Worm (Caenorhabditis elegans) whole organism, mixed stage, embryonic: ENCODE results near the gene xpf-1.

ENCODE experiments used
- M03D4.4 ChIP-seq: sonication (generic microtip); optimal IDR thresholded peaks from 2 replicates; lab custom pipeline; 2017; ENCODE audit warnings: mild to moderate bottlenecking, missing genetic modification characterization, missing compliant biosample characterization
- blmp-1 ChIP-seq: fragments of 150-350 bp; optimal IDR thresholded peaks from 2 replicates; lab custom pipeline; 2014; ENCODE audit warnings: missing biosample characterization, missing genetic modification characterization
- ceh-39 ChIP-seq: fragments of 150-350 bp; optimal IDR thresholded peaks from 2 replicates; lab custom pipeline; 2014; ENCODE audit warnings: missing biosample characterization, missing genetic modification characterization
- ceh-43 ChIP-seq: fragments of 200-800 bp; sonication (Bioruptor generic); optimal IDR thresholded peaks from 2 replicates; lab custom pipeline; 2018; ENCODE audit warnings: mild to moderate bottlenecking, missing genetic modification characterization, moderate library complexity, missing compliant biosample characterization
- ceh-83 ChIP-seq: fragments of 200-800 bp; sonication (Bioruptor generic); optimal IDR thresholded peaks from 2 replicates; lab custom pipeline; 2018; ENCODE audit warnings: mild to moderate bottlenecking, missing genetic modification characterization, missing compliant biosample characterization
- ces-1 ChIP-seq: fragments of 150-350 bp; optimal IDR thresholded peaks from 2 replicates; lab custom pipeline; 2014; ENCODE audit warnings: missing biosample characterization, missing genetic modification reagents, missing genetic modification characterization
- cnd-1 ChIP-seq: fragments of 200-800 bp; sonication (Bioruptor generic); optimal IDR thresholded peaks from 2 replicates; lab custom pipeline; 2018; ENCODE audit warnings: mild to moderate bottlenecking, missing genetic modification characterization, missing compliant biosample characterization
- drap-1 ChIP-seq: fragments of 200-800 bp; sonication (Bioruptor generic); optimal IDR thresholded peaks from 3 replicates; lab custom pipeline; 2018; ENCODE audit warnings: mild to moderate bottlenecking, missing genetic modification characterization, missing compliant biosample characterization
- elt-1 ChIP-seq: sonication (generic microtip); optimal IDR thresholded peaks from 2 replicates; lab custom pipeline; 2017; ENCODE audit warnings: missing genetic modification characterization, mild to moderate bottlenecking, missing compliant biosample characterization, antibody characterized with exemption, moderate library complexity, borderline replicate concordance; ENCODE audit not compliant: insufficient read depth
- elt-3 ChIP-seq: fragments of 150-350 bp; optimal IDR thresholded peaks from 2 replicates; lab custom pipeline; 2014; ENCODE audit warnings: missing biosample characterization, missing genetic modification characterization
- flh-1 ChIP-seq: fragments of 200-800 bp; sonication (Bioruptor generic); optimal IDR thresholded peaks from 2 replicates; lab custom pipeline; 2018; ENCODE audit warnings: mild to moderate bottlenecking, missing genetic modification characterization, moderate library complexity, missing compliant biosample characterization
- ham-2 ChIP-seq: fragments of 200-800 bp; sonication (Bioruptor generic); optimal IDR thresholded peaks from 2 replicates; lab custom pipeline; 2018; ENCODE audit warnings: mild to moderate bottlenecking, missing genetic modification characterization, missing compliant biosample characterization
- hlh-1 ChIP-seq: fragments of 150-350 bp; optimal IDR thresholded peaks from 2 replicates; lab custom pipeline; 2014; ENCODE audit warnings: missing biosample characterization, missing genetic modification reagents, missing genetic modification characterization
- lin-13 ChIP-seq: fragments of 150-350 bp; optimal IDR thresholded peaks from 2 replicates; lab custom pipeline; 2014; ENCODE audit warnings: missing biosample characterization, missing genetic modification characterization
- lin-32 ChIP-seq: fragments of 200-800 bp; sonication (Bioruptor generic); optimal IDR thresholded peaks from 2 replicates; lab custom pipeline; 2018; ENCODE audit warnings: mild to moderate bottlenecking, missing genetic modification characterization, missing compliant biosample characterization
- lsy-2 ChIP-seq: fragments of 150-350 bp; optimal IDR thresholded peaks from 2 replicates; lab custom pipeline; 2014; ENCODE audit warnings: missing biosample characterization, missing genetic modification characterization
- mab-5 ChIP-seq: fragments of 150-350 bp; optimal IDR thresholded peaks from 2 replicates; lab custom pipeline; 2014; ENCODE audit warnings: missing biosample characterization, missing genetic modification characterization
- mep-1 ChIP-seq: fragments of 150-350 bp; optimal IDR thresholded peaks from 2 replicates; lab custom pipeline; 2017; ENCODE audit warnings: missing biosample characterization, missing genetic modification reagents, missing genetic modification characterization, inconsistent platforms
- mls-2 ChIP-seq: sonication (generic microtip); optimal IDR thresholded peaks from 2 replicates; lab custom pipeline; 2016; ENCODE audit warnings: mild to moderate bottlenecking, missing genetic modification characterization, moderate library complexity, missing compliant biosample characterization
- nhr-12 ChIP-seq: fragments of 150-350 bp; optimal IDR thresholded peaks from 2 replicates; lab custom pipeline; 2014; ENCODE audit warnings: missing biosample characterization, missing genetic modification characterization
- nhr-2 ChIP-seq: fragments of 150-350 bp; optimal IDR thresholded peaks from 2 replicates; lab custom pipeline; 2014; ENCODE audit warnings: missing biosample characterization, missing genetic modification characterization
- nhr-237 ChIP-seq: fragments of 150-350 bp; optimal IDR thresholded peaks from 2 replicates; lab custom pipeline; 2014; ENCODE audit warnings: missing biosample characterization, missing genetic modification characterization
- nhr-28 ChIP-seq: fragments of 150-350 bp; optimal IDR thresholded peaks from 2 replicates; lab custom pipeline; 2014; ENCODE audit warnings: missing biosample characterization, missing genetic modification characterization
- pha-4 ChIP-seq: fragments of 150-350 bp; optimal IDR thresholded peaks from 2 replicates; lab custom pipeline; 2018; ENCODE audit warnings: missing biosample characterization, missing genetic modification reagents, missing genetic modification characterization
- sem-2 ChIP-seq: fragments of 200-800 bp; sonication (Bioruptor generic); optimal IDR thresholded peaks from 2 replicates; lab custom pipeline; 2018; ENCODE audit warnings: mild to moderate bottlenecking, missing genetic modification characterization, missing compliant biosample characterization
- snpc-4 ChIP-seq: fragments of 150-350 bp; optimal IDR thresholded peaks from 2 replicates; lab custom pipeline; 2014; ENCODE audit warnings: missing biosample characterization, missing genetic modification characterization
- sptf-1 ChIP-seq: sonication (generic microtip); optimal IDR thresholded peaks from 2 replicates; lab custom pipeline; 2017; ENCODE audit warnings: mild to moderate bottlenecking, missing genetic modification characterization, moderate library complexity, missing compliant biosample characterization
- tbx-8 ChIP-seq: fragments of 200-800 bp; sonication (Bioruptor generic); optimal IDR thresholded peaks from 2 replicates; lab custom pipeline; 2018; ENCODE audit warnings: mild to moderate bottlenecking, missing genetic modification characterization, moderate library complexity, missing compliant biosample characterization
- unc-120 ChIP-seq: sonication (generic microtip); optimal IDR thresholded peaks from 2 replicates; lab custom pipeline; 2017; ENCODE audit warnings: missing genetic modification characterization, missing compliant biosample characterization; ENCODE audit not compliant: poor library complexity, severe bottlenecking
- unc-39 ChIP-seq: fragments of 150-350 bp; optimal IDR thresholded peaks from 2 replicates; lab custom pipeline; 2014; ENCODE audit warnings: missing biosample characterization, missing genetic modification characterization
- unc-62 ChIP-seq: fragments of 150-350 bp; optimal IDR thresholded peaks from 2 replicates; lab custom pipeline; 2014; ENCODE audit warnings: missing biosample characterization, missing genetic modification reagents, missing genetic modification characterization
- zip-8 ChIP-seq: fragments of 150-350 bp; optimal IDR thresholded peaks from 2 replicates; lab custom pipeline; 2014; ENCODE audit warnings: missing biosample characterization, missing genetic modification characterization
- ztf-11 ChIP-seq: fragments of 150-350 bp; optimal IDR thresholded peaks from 2 replicates; lab custom pipeline; 2014; ENCODE audit warnings: missing biosample characterization, missing genetic modification characterization

Gene xpf-1

DNA sequence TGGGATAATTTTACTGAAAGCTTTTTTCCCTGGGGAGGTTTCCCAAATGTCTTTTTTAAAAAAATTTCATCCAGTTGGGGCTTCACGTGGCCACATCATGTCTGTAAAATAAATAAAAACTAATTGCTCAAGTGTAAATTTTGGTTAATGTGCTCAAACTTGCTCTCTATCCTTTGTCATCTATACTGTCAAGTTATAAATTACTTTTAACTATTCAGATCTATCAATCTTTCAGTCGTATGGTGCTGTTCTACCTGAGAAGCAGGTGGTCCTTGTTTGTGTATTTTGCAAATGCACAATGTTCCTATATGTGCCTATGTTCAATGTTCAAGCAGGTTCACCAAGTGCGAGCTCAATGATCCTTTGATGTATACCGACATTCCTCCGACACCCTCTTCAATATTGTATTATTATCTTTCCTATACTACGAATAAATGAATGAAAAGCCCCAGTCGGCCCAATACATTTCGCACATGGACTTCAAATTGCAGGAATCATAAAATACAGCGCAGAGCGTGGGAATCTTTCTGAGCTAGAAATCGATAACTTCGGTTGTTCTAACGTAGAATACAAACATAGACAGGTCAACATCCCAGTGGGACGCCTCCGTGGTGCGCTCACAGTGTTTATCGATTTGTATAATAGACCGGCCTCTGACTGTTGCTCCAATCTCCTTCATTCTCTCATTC, 14.7 kb upstream of the xpf-1 start, which contains the start of the genes sfxn-1.4 and C47D12.4:
Gene sfxn-1.4 (minus strand): TSS at position 101 of the 689 bp plus-strand sequence.
Gene C47D12.4 (plus strand): TSS at position 639 of the 689 bp plus-strand sequence.
- TF ChIP-seq pha-4 (tag; lab: Kevin White, UChicago): no peak
- peak; percentile 1 for TF ChIP-seq ceh-39 (tag; lab: Kevin White, UChicago)
- no peak for TF ChIP-seq nhr-2 (tag; lab: Kevin White, UChicago)

DNA sequence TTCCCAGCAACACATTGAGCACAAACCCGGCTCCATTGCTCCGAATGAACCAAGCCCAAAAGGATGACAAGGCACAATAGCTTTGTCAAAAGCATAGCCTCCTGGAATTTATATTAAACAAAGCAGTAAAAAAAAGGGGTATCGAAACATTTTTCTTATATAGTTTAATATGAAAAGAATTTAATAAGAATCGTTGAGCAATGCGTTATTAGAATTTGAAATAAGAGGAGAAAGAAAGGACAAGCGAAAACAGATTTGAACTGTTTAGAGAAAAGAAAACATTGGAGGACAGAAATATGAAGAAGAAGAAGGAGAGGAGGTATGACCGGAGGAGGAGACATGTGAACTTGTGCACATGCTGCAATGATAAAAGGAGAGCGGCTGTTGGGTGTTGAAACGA, 10.8 kb upstream of the xpf-1 start, which contains the start of gene C47D12.5:
Gene C47D12.5 (minus strand): TSS at position 101 of the 400 bp plus-strand sequence.
- TF ChIP-seq ceh-43 (GFP tag; lab: Kevin White, UChicago) (no peak), elt-1 (tag; lab: Kevin White, UChicago) (no peak), unc-62 (GFP tag; lab: Kevin White, UChicago) (no peak), pha-4 (tag; lab: Kevin White, UChicago) (no peak), zip-8 (tag; lab: Kevin White, UChicago) (no peak), nhr-12 (tag; lab: Kevin White, UChicago) (no peak), lin-32 (no peak), drap-1 (no peak), ceh-39 (tag; lab: Kevin White, UChicago) (no peak), mab-5 (tag; lab: Kevin White, UChicago) (no peak), sem-2 (GFP tag; lab: Kevin White, UChicago) (no peak)
- TF ChIP-seq, all 35 proteins: peak for 0

DNA sequence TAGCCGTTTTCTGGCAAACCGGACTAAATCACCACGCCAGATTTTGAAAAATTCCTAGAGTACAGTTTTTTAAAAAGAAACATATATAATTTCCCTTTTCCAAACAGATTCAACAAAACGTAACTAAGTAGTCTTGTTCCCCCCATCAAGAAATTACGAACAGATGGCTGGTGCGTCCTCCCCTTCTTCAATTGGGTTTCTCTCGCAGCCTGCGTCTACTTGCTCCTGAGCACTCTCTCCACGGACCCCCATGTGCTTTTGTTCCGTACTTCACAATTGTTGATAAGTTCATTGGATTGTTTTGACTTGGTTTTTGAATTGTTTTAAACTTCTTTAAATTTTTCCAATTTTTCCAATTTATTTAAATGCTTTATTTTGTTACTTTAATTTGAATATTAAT, 8.0 kb upstream of the xpf-1 start:
- TF ChIP-seq ces-1 (GFP tag; lab: Kevin White, UChicago) (peak; percentile 79), ham-2 (GFP tag; lab: Kevin White, UChicago) (no peak), flh-1 (GFP tag; lab: Kevin White, UChicago) (no peak), unc-120 (peak; percentile 46), elt-3 (no peak), cnd-1 (peak; percentile 70)

DNA sequence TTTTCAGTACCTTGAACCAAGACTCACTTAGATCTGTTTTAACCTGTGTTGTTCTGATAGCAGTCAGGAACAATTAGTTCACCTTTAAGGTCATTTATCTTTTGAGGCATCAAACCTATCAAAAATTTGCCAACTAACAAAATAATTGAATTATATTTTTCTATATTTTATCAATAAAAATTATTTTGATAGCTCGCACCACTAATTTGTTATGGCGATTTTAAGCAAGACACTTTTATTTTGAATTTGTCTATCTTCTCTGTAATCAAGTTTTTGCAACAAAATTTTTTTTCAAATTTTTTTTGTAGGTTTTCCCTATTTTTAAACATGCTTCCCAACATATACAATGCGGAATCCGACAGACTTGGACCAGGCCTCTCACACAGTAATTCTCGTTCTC, 7.3 kb upstream of the xpf-1 start, which contains the start of gene kel-1:
Gene kel-1 (plus strand): TSS at position 301 of the 400 bp plus-strand sequence.
- no peak for TF ChIP-seq tbx-8
- no peak for TF ChIP-seq lin-32
- TF ChIP-seq nhr-237 (tag; lab: Kevin White, UChicago): no peak
- no peak for TF ChIP-seq nhr-2 (tag; lab: Kevin White, UChicago)
- no peak for TF ChIP-seq elt-1 (tag; lab: Kevin White, UChicago)
- TF ChIP-seq, all 35 proteins: peak for 0

DNA sequence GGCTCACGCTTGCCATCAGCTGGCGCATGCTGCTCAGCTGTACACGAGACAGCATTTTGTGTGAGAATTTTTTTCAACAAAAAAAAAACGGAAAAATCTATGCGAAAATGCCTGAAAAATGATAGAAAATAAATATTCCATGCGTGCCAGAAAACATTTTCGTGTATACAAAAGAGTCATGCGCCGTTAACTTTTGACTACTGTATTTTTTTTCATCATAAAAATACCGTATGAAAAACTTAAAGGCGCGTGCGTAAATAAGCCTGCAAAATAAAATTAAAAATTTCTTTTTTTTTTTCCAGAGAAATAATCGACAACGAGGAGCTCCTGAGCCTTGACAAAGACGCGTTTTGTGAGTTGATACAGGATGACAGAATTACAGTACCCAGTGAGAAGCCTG, 6.0 kb upstream of the xpf-1 start:
- TF ChIP-seq elt-1 (tag; lab: Kevin White, UChicago): no peak
- TF ChIP-seq ces-1 (GFP tag; lab: Kevin White, UChicago): no peak
- no peak for TF ChIP-seq cnd-1
- no peak for TF ChIP-seq sem-2 (GFP tag; lab: Kevin White, UChicago)

DNA sequence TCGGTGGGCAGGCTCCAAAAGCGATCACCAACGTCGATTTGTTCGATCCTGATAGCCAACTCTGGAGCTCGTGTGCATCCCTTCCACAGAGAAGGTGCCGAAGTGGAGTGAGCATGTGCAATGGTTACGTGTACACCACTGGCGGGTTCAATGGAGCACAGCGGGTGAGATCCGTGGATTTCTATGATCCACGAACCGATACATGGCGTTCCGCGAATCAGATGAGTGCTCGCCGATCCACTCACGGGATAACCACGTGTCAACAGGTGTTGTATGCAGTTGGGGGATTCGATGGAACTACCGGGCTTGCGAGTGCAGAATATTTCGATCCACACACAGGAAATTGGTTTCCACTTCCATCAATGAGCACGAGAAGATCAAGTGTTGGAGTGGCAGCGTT, 5.1 kb upstream of the xpf-1 start:
- TF ChIP-seq blmp-1 (tag; lab: Kevin White, UChicago) (no peak), drap-1 (no peak), ham-2 (GFP tag; lab: Kevin White, UChicago) (no peak), mep-1 (tag; lab: Kevin White, UChicago) (no peak)

DNA sequence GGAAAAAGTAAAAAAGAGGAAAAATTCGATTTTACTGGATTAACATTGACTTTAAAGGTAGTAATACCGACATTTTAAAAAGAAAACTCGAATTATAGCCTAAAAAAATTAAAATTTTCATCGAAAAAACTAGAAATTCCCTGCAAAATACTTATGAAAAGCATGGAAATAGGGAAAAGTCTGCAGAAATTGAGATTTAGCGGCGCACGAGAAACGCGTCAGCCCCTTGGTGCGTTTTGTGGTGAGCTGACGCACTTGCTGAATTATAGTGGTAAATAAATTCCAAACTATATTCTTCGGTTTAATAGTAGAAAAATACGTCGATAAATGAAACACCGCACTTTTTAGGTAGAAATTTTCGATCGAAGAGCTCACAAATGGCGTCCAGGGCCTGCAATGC, 1.5 kb upstream of the xpf-1 start:
- TF ChIP-seq mab-5 (tag; lab: Kevin White, UChicago): no peak
- TF ChIP-seq mls-2 (tag; lab: Kevin White, UChicago): no peak
- no peak for TF ChIP-seq blmp-1 (tag; lab: Kevin White, UChicago)
- no peak for TF ChIP-seq ceh-83
- peak; percentile 17 for TF ChIP-seq ham-2 (GFP tag; lab: Kevin White, UChicago)
- TF ChIP-seq zip-8 (tag; lab: Kevin White, UChicago): no peak
- no peak for TF ChIP-seq cnd-1
- TF ChIP-seq ceh-43 (GFP tag; lab: Kevin White, UChicago): no peak
- TF ChIP-seq tbx-8: no peak
- TF ChIP-seq unc-120: peak; percentile 1
- TF ChIP-seq nhr-2 (tag; lab: Kevin White, UChicago): no peak
- peak; percentile 9 for TF ChIP-seq pha-4 (tag; lab: Kevin White, UChicago)
- TF ChIP-seq sptf-1 (tag; lab: Kevin White, UChicago): peak; percentile 63
- TF ChIP-seq flh-1 (GFP tag; lab: Kevin White, UChicago): no peak
- peak; percentile 50 for TF ChIP-seq lin-13
- TF ChIP-seq lsy-2: peak; percentile 18
- no peak for TF ChIP-seq unc-62 (GFP tag; lab: Kevin White, UChicago)
- TF ChIP-seq nhr-237 (tag; lab: Kevin White, UChicago): no peak
- no peak for TF ChIP-seq elt-1 (tag; lab: Kevin White, UChicago)
- no peak for TF ChIP-seq snpc-4 (tag; lab: Kevin White, UChicago)
- TF ChIP-seq sem-2 (GFP tag; lab: Kevin White, UChicago): no peak
- TF ChIP-seq M03D4.4: peak; percentile 15
- no peak for TF ChIP-seq hlh-1 (tag; lab: Kevin White, UChicago)
- no peak for TF ChIP-seq nhr-28 (tag; lab: Kevin White, UChicago)
- TF ChIP-seq unc-39 (tag; lab: Kevin White, UChicago): no peak
- TF ChIP-seq elt-3: no peak
- no peak for TF ChIP-seq nhr-12 (tag; lab: Kevin White, UChicago)
- peak; percentile 75 for TF ChIP-seq mep-1 (tag; lab: Kevin White, UChicago)
- TF ChIP-seq ztf-11 (tag; lab: Kevin White, UChicago): no peak
